Fruit fly (Drosophila melanogaster): Measurements from ENCODE around the gene EloA.

The EloA gene

dm6 chr3R:23228605-23229264, 22.6 kb upstream of the EloA start (continued):
- peak; percentile 51 for TF ChIP-seq pho (GFP tag; optimal IDR thresholded peaks at IDR 0.05)
- TF ChIP-seq CG15696 (tag; optimal IDR thresholded peaks at IDR 0.05): no peak
- peak; percentile 16 for TF ChIP-seq Dip3 (GFP tag; optimal IDR thresholded peaks at IDR 0.05)
- 0 out of 2 replicates have a peak, but pooled peaks have one; percentile 39 for TF ChIP-seq CG9215 (GFP tag; IDR thresholded peaks at IDR 0.05)
- TF ChIP-seq Chrac-16 (GFP tag; optimal IDR thresholded peaks at IDR 0.05): no peak
- peak; percentile 21 for TF ChIP-seq CG9817 (tag; optimal IDR thresholded peaks at IDR 0.05)
- no peak for TF ChIP-seq CG7357 (GFP tag; IDR thresholded peaks at IDR 0.05)
- TF ChIP-seq kni (GFP tag; optimal IDR thresholded peaks at IDR 0.05): no peak
- TF ChIP-seq CG15514 (GFP tag; optimal IDR thresholded peaks at IDR 0.05): peak; percentile 29
- TF ChIP-seq pzg (GFP tag; optimal IDR thresholded peaks at IDR 0.05): no peak
- TF ChIP-seq CG14441 (GFP tag; IDR thresholded peaks at IDR 0.05): 0 out of 2 replicates have a peak, but pooled peaks have one; percentile 7
- TF ChIP-seq Dek (tag; optimal IDR thresholded peaks at IDR 0.05): peak; percentile 49
- TF ChIP-seq Ssrp (tag; optimal IDR thresholded peaks at IDR 0.05): no peak
- TF ChIP-seq fd96Cb (tag; optimal IDR thresholded peaks at IDR 0.05): no peak
- TF ChIP-seq nerfin-2 (GFP tag; IDR thresholded peaks at IDR 0.05; ENCODE audit: partially characterized antibody): no peak
- TF ChIP-seq Lim3 (GFP tag; IDR thresholded peaks at IDR 0.05): no peak
- peak; percentile 18 for TF ChIP-seq grn (GFP tag; optimal IDR thresholded peaks at IDR 0.05)
- no peak for TF ChIP-seq CG17612 (GFP tag; IDR thresholded peaks at IDR 0.05)
- peak; percentile 47 for TF ChIP-seq CG13894 (tag; optimal IDR thresholded peaks at IDR 0.05)
- TF ChIP-seq slou (GFP tag; optimal IDR thresholded peaks at IDR 0.05): no peak
- TF ChIP-seq CG7839 (tag; optimal IDR thresholded peaks at IDR 0.05): no peak
- no peak for TF ChIP-seq wek (GFP tag; optimal IDR thresholded peaks at IDR 0.05)
- TF ChIP-seq sr (GFP tag; IDR thresholded peaks at IDR 0.05): no peak
- TF ChIP-seq slbo (GFP tag; IDR thresholded peaks at IDR 0.05): peak; percentile 61
- peak; percentile 35 for TF ChIP-seq CG12155 (GFP tag; optimal IDR thresholded peaks at IDR 0.05)

dm6 chr3R:23239051-23239450, 12.3 kb upstream of the EloA start:
- TF ChIP-seq abd-A (tag; optimal IDR thresholded peaks at IDR 0.05) (peak; percentile 34), peb (GFP tag; IDR thresholded peaks at IDR 0.05) (no peak), nerfin-1 (tag; optimal IDR thresholded peaks at IDR 0.05) (peak; percentile 23), sd (tag; optimal IDR thresholded peaks at IDR 0.05) (peak; percentile 80), sqz (GFP tag; optimal IDR thresholded peaks at IDR 0.05) (peak; percentile 34), dpn (GFP tag; optimal IDR thresholded peaks at IDR 0.05) (no peak), Hr51 (GFP tag; optimal IDR thresholded peaks at IDR 0.05) (peak in 1 of 2 experiments; percentile 74), CG34422 (GFP tag; IDR thresholded peaks at IDR 0.05) (0 out of 3 replicates have a peak, but pooled peaks have one; percentile 11), ewg (GFP tag; optimal IDR thresholded peaks at IDR 0.05) (peak; percentile 33), CG10431 (GFP tag; optimal IDR thresholded peaks at IDR 0.05) (no peak), crol (GFP tag; IDR thresholded peaks at IDR 0.05) (peak; percentile 64), yki (optimal IDR thresholded peaks at IDR 0.05) (peak; percentile 20), z (GFP tag; IDR thresholded peaks at IDR 0.05) (0 out of 3 replicates have a peak, but pooled peaks have one; percentile 29), Trl (optimal IDR thresholded peaks at IDR 0.05) (peak; percentile 60 to 85), Trl (GFP tag; optimal IDR thresholded peaks at IDR 0.05) (no peak), her (GFP tag; optimal IDR thresholded peaks at IDR 0.05) (no peak), Ets65A (GFP tag) (peak; percentile 55)
